Worm (Caenorhabditis elegans) whole organism, young adult: ENCODE data around the gene C27D8.3.

Source experiments
- B0261.1 ChIP-seq: sonication (generic microtip); optimal IDR thresholded peaks from 2 replicates; lab custom pipeline; 2016; ENCODE audit warnings: mild to moderate bottlenecking, missing genetic modification characterization, moderate library complexity, missing compliant biosample characterization
- F33H1.4 ChIP-seq: fragments of 200-800 bp; sonication (Bioruptor generic); IDR thresholded peaks from 2 replicates; pipeline ENCODE4 v1.3.6; 2022; ENCODE audit warnings: missing genetic modification reagents, missing genetic modification characterization, missing compliant biosample characterization
- ceh-58 ChIP-seq: fragments of 200-800 bp; sonication (Bioruptor generic); IDR thresholded peaks from 2 replicates; pipeline ENCODE4 v1.3.6; 2022; ENCODE audit warnings: missing genetic modification characterization, missing compliant biosample characterization
- him-1 ChIP-seq: sonication (generic microtip); optimal IDR thresholded peaks from 2 replicates; lab custom pipeline; 2016; ENCODE audit warnings: missing genotype, missing genetic modification reagents, missing genetic modification characterization, missing compliant biosample characterization
- lin-35 ChIP-seq, 3 experiments: fragments of 150-350 bp in 2 of 3; sonication (generic microtip) in 1 of 3; optimal IDR thresholded peaks; 2 replicates each; lab custom pipeline; 2014 to 2018; ENCODE audit warnings: missing biosample characterization in 3 of 3, missing genetic modification characterization in 3 of 3, missing genetic modification reagents in 3 of 3
- mel-28 ChIP-seq: sonication (generic microtip); optimal IDR thresholded peaks from 2 replicates; lab custom pipeline; 2016; ENCODE audit warnings: borderline replicate concordance, mild to moderate bottlenecking, missing genetic modification characterization, missing compliant biosample characterization
- nhr-120 ChIP-seq: fragments of 200-800 bp; sonication (Bioruptor generic); IDR thresholded peaks from 2 replicates; pipeline ENCODE4 v1.3.6; 2022; ENCODE audit warnings: missing genetic modification characterization, missing compliant biosample characterization
- zfh-2 ChIP-seq: fragments of 200-800 bp; sonication (Bioruptor generic); conservative IDR thresholded peaks from 2 replicates; pipeline ENCODE4 v1.3.6; 2022; ENCODE audit warnings: missing genetic modification reagents, missing genetic modification characterization, missing compliant biosample characterization

- TF ChIP-seq zfh-2 (GFP tag; lab: Robert Waterston, UW) = no peak
- no peak for TF ChIP-seq nhr-120 (GFP tag; lab: Robert Waterston, UW)
- TF ChIP-seq B0261.1 (tag; lab: Kevin White, UChicago) = no peak
- no peak for TF ChIP-seq lin-35 (GFP tag; optimal IDR thresholded peaks at IDR 0.05; lab: Kevin White, UChicago)
- no peak for TF ChIP-seq mel-28
- TF ChIP-seq ceh-58 (GFP tag; lab: Robert Waterston, UW) = no peak
- TF ChIP-seq him-1 (tag; lab: Kevin White, UChicago) = no peak
- no peak for TF ChIP-seq F33H1.4
Measured at ce11 chrIV:12700204-12700603, 11.3 kb downstream of the C27D8.3 start.
